Worm (Caenorhabditis elegans) whole organism, young adult: ENCODE measurements around the gene srg-21.

Source experiments
- B0019.2 ChIP-seq: fragments of 200-800 bp; sonication (Bioruptor generic); conservative IDR thresholded peaks from 2 replicates; pipeline ENCODE4 v1.3.6; 2022; ENCODE audit warnings: missing genetic modification reagents, missing genetic modification characterization, missing compliant biosample characterization
- C06A6.2 ChIP-seq: fragments of 200-800 bp; sonication (Bioruptor generic); conservative IDR thresholded peaks from 2 replicates; pipeline ENCODE4 v1.3.6; 2022; ENCODE audit warnings: missing genetic modification characterization, missing compliant biosample characterization
- F23B12.7 ChIP-seq: sonication (generic microtip); optimal IDR thresholded peaks from 2 replicates; lab custom pipeline; 2017; ENCODE audit warnings: missing genetic modification characterization, mild to moderate bottlenecking, missing compliant biosample characterization, antibody characterized with exemption, moderate library complexity; ENCODE audit not compliant: insufficient read depth
- Y56A3A.18 ChIP-seq: fragments of 200-800 bp; sonication (Bioruptor generic); IDR thresholded peaks from 2 replicates; pipeline ENCODE4 v1.3.6; 2022; ENCODE audit warnings: missing genetic modification reagents, missing genetic modification characterization, missing compliant biosample characterization
- Y79H2A.3 ChIP-seq: fragments of 200-800 bp; sonication (Bioruptor generic); conservative IDR thresholded peaks from 2 replicates; pipeline ENCODE4 v1.3.6; 2022; ENCODE audit warnings: missing genetic modification reagents, missing genetic modification characterization, missing compliant biosample characterization
- ZK185.1 ChIP-seq: sonication (generic microtip); optimal IDR thresholded peaks from 2 replicates; lab custom pipeline; 2016; ENCODE audit warnings: mild to moderate bottlenecking, missing genetic modification characterization, missing compliant biosample characterization; ENCODE audit not compliant: poor library complexity, severe bottlenecking
- ama-1 ChIP-seq, 3 experiments: fragments of 150-350 bp in 1 of 3; sonication (generic microtip) in 2 of 3; optimal IDR thresholded peaks; 2 replicates each; lab custom pipeline; 2014 to 2018; ENCODE audit warnings: missing biosample characterization in 2 of 3, missing genetic modification characterization in 2 of 3, missing genetic modification reagents in 2 of 3
- aptf-3 ChIP-seq: fragments of 200-800 bp; sonication (Bioruptor generic); IDR thresholded peaks from 2 replicates; pipeline ENCODE4 v1.3.6; 2022; ENCODE audit warnings: missing genetic modification characterization, missing compliant biosample characterization
- attf-3 ChIP-seq: fragments of 200-800 bp; sonication (Bioruptor generic); conservative IDR thresholded peaks from 2 replicates; pipeline ENCODE4 v1.3.6; 2022; ENCODE audit warnings: missing genetic modification reagents, missing genetic modification characterization, missing compliant biosample characterization
- cebp-1 ChIP-seq, 2 experiments: fragments of 200-800 bp in 1 of 2; sonication (Bioruptor generic) in 1 of 2; sonication (generic microtip) in 1 of 2; IDR thresholded peaks in 1 of 2; optimal IDR thresholded peaks in 1 of 2; 2 replicates each; pipeline versions ENCODE4 v1.3.6 to Lab custom; 2017 to 2022; ENCODE audit warnings: missing compliant biosample characterization in 2 of 2, missing genetic modification characterization in 2 of 2, mild to moderate bottlenecking in 1 of 2, missing genetic modification reagents in 1 of 2, moderate library complexity in 1 of 2
- ceh-58 ChIP-seq: fragments of 200-800 bp; sonication (Bioruptor generic); IDR thresholded peaks from 2 replicates; pipeline ENCODE4 v1.3.6; 2022; ENCODE audit warnings: missing genetic modification characterization, missing compliant biosample characterization
- dox-1 ChIP-seq: fragments of 200-800 bp; sonication (Bioruptor generic); IDR thresholded peaks from 2 replicates; pipeline ENCODE4 v1.3.6; 2022; ENCODE audit warnings: missing genetic modification reagents, missing genetic modification characterization, missing compliant biosample characterization
- efl-1 ChIP-seq: fragments of 150-350 bp; optimal IDR thresholded peaks from 2 replicates; lab custom pipeline; 2014; ENCODE audit warnings: missing biosample characterization, missing genetic modification reagents, missing genetic modification characterization
- egl-18 ChIP-seq: fragments of 200-800 bp; sonication (Bioruptor generic); IDR thresholded peaks from 2 replicates; pipeline ENCODE4 v1.3.6; 2022; ENCODE audit warnings: missing genetic modification reagents, missing genetic modification characterization, missing compliant biosample characterization
- egrh-3 ChIP-seq: fragments of 200-800 bp; sonication (Bioruptor generic); IDR thresholded peaks from 2 replicates; pipeline ENCODE4 v1.3.6; 2022; ENCODE audit warnings: missing genetic modification reagents, missing genetic modification characterization, missing compliant biosample characterization
- hlh-26 ChIP-seq: fragments of 200-800 bp; sonication (Bioruptor generic); conservative IDR thresholded peaks from 2 replicates; pipeline ENCODE4 v1.3.6; 2022; ENCODE audit warnings: missing genetic modification reagents, missing genetic modification characterization, missing compliant biosample characterization
- hmg-20 ChIP-seq: fragments of 200-800 bp; sonication (Bioruptor generic); IDR thresholded peaks from 2 replicates; pipeline ENCODE4 v1.3.6; 2022; ENCODE audit warnings: missing genetic modification reagents, missing genetic modification characterization, missing compliant biosample characterization
- let-607 ChIP-seq, 2 experiments: fragments of 200-800 bp in 1 of 2; sonication (Bioruptor generic) in 1 of 2; sonication (generic microtip) in 1 of 2; optimal IDR thresholded peaks; 2 replicates each; lab custom pipeline; 2016 to 2018; ENCODE audit warnings: mild to moderate bottlenecking in 2 of 2, missing compliant biosample characterization in 2 of 2, missing genetic modification characterization in 2 of 2, moderate library complexity in 2 of 2, missing genotype in 1 of 2
- lin-35 ChIP-seq, 3 experiments: fragments of 150-350 bp in 2 of 3; sonication (generic microtip) in 1 of 3; optimal IDR thresholded peaks; 2 replicates each; lab custom pipeline; 2014 to 2018; ENCODE audit warnings: missing biosample characterization in 3 of 3, missing genetic modification characterization in 3 of 3, missing genetic modification reagents in 3 of 3
- lin-54 ChIP-seq: fragments of 200-800 bp; sonication (Bioruptor generic); optimal IDR thresholded peaks from 2 replicates; lab custom pipeline; 2018; ENCODE audit warnings: mild to moderate bottlenecking, missing genetic modification characterization, missing compliant biosample characterization
- lir-1 ChIP-seq: fragments of 200-800 bp; sonication (Bioruptor generic); conservative IDR thresholded peaks from 2 replicates; pipeline ENCODE4 v1.3.6; 2022; ENCODE audit warnings: missing genetic modification reagents, missing genetic modification characterization, missing compliant biosample characterization
- mcd-1 ChIP-seq: fragments of 200-800 bp; sonication (Bioruptor generic); IDR thresholded peaks from 2 replicates; pipeline ENCODE4 v1.3.6; 2022; ENCODE audit warnings: missing genetic modification reagents, missing genetic modification characterization, missing compliant biosample characterization
- nhr-120 ChIP-seq: fragments of 200-800 bp; sonication (Bioruptor generic); IDR thresholded peaks from 2 replicates; pipeline ENCODE4 v1.3.6; 2022; ENCODE audit warnings: missing genetic modification characterization, missing compliant biosample characterization
- repo-1 ChIP-seq: sonication (generic microtip); optimal IDR thresholded peaks from 2 replicates; lab custom pipeline; 2017; ENCODE audit warnings: mild to moderate bottlenecking, missing genetic modification characterization, missing compliant biosample characterization
- somi-1 ChIP-seq: fragments of 200-800 bp; sonication (Bioruptor generic); optimal IDR thresholded peaks from 2 replicates; lab custom pipeline; 2018; ENCODE audit warnings: mild to moderate bottlenecking, missing genetic modification characterization, missing compliant biosample characterization
- tlf-1 ChIP-seq: fragments of 200-800 bp; sonication (Bioruptor generic); optimal IDR thresholded peaks from 2 replicates; lab custom pipeline; 2018; ENCODE audit warnings: mild to moderate bottlenecking, missing genetic modification characterization, missing compliant biosample characterization
- unc-130 ChIP-seq: sonication (generic microtip); optimal IDR thresholded peaks from 2 replicates; lab custom pipeline; 2016; ENCODE audit warnings: missing genetic modification reagents, missing genetic modification characterization, missing compliant biosample characterization
- zfh-2 ChIP-seq: fragments of 200-800 bp; sonication (Bioruptor generic); conservative IDR thresholded peaks from 2 replicates; pipeline ENCODE4 v1.3.6; 2022; ENCODE audit warnings: missing genetic modification reagents, missing genetic modification characterization, missing compliant biosample characterization
- ztf-18 ChIP-seq: sonication (generic microtip); optimal IDR thresholded peaks from 2 replicates; lab custom pipeline; 2016; ENCODE audit warnings: missing genotype, mild to moderate bottlenecking, missing genetic modification characterization, missing compliant biosample characterization
- ztf-26 ChIP-seq: sonication (generic microtip); optimal IDR thresholded peaks from 2 replicates; lab custom pipeline; 2017; ENCODE audit warnings: missing genetic modification characterization, missing compliant biosample characterization
- ztf-28 ChIP-seq: fragments of 200-800 bp; sonication (Bioruptor generic); IDR thresholded peaks from 2 replicates; pipeline ENCODE4 v1.3.6; 2022; ENCODE audit warnings: missing genetic modification reagents, missing genetic modification characterization, missing compliant biosample characterization

The srg-21 gene

DNA sequence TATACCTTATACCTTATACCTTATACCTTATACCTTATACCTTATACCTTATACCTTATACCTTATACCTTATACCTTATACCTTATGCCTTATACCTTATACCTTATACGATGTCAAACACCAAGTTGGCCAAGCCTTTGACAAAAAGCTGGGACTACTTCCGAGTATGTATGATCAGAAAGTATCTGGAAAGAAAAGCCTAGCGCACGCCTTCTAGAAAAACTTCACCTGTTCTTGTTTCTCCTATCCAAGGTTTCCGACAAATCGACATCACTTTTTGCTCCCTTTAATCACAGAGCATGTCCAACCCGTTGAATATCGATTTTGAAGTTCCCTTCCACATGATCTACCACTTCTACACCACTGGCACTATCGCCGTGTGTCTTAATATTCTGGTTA is 42.8 kb downstream of the srg-21 start, which contains the start of gene sri-28:
Gene sri-28, plus strand, starts transcription at position 301 of the 400 bp plus-strand sequence.
- no peak for TF ChIP-seq tlf-1 (GFP tag; lab: Kevin White, UChicago)
- TF ChIP-seq ZK185.1 (tag; lab: Kevin White, UChicago), result no peak
- TF ChIP-seq lir-1 (GFP tag; lab: Robert Waterston, UW), result no peak
- no peak for TF ChIP-seq ztf-18
- TF ChIP-seq somi-1 (GFP tag; lab: Kevin White, UChicago), result no peak
- TF ChIP-seq ceh-58, result no peak
- no peak for TF ChIP-seq Y79H2A.3 (GFP tag; lab: Robert Waterston, UW)
- TF ChIP-seq egl-18, result no peak
- no peak for TF ChIP-seq repo-1 (tag; lab: Kevin White, UChicago)
- no peak for TF ChIP-seq F23B12.7
- no peak for TF ChIP-seq unc-130 (GFP tag; lab: Kevin White, UChicago)
- TF ChIP-seq C06A6.2 (GFP tag; lab: Robert Waterston, UW), result no peak

DNA sequence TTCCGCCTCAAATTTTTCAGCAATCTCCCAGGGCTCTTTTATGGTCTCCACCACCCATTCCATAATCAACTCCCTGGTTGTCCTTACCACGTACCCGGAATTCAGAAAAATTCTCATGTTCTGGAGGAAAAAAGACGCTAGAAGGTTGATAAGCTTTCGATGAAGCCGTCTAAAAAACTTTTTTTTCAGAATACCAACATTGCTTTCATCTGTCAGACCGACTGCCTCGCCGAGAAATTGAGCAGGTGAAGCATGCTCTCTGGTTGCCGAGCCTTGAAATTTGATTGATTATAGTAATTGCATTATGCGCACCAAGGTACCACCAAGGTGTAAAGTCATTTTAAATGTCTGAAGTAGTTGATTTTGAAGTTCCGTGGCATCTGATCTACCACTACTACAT is 45.3 kb downstream of the srg-21 start, which contains the start of gene sri-30:
Gene sri-30, plus strand, starts transcription at position 301 of the 400 bp plus-strand sequence.
- no peak for TF ChIP-seq efl-1
- TF ChIP-seq cebp-1 (GFP tag; IDR thresholded peaks at IDR 0.05; lab: Robert Waterston, UW), result no peak
- no peak for TF ChIP-seq cebp-1 (tag; optimal IDR thresholded peaks at IDR 0.05; lab: Kevin White, UChicago)
- no peak for TF ChIP-seq hmg-20
- TF ChIP-seq lin-54, result no peak
- no peak for TF ChIP-seq ztf-28 (GFP tag; lab: Robert Waterston, UW)
- TF ChIP-seq egrh-3 (GFP tag; lab: Robert Waterston, UW), result no peak
- no peak for TF ChIP-seq nhr-120 (GFP tag; lab: Robert Waterston, UW)
- no peak for TF ChIP-seq hlh-26 (GFP tag; lab: Robert Waterston, UW)
- TF ChIP-seq dox-1 (GFP tag; lab: Robert Waterston, UW), result no peak
- TF ChIP-seq Y56A3A.18 (GFP tag; lab: Robert Waterston, UW), result no peak
- no peak for TF ChIP-seq B0019.2

DNA sequence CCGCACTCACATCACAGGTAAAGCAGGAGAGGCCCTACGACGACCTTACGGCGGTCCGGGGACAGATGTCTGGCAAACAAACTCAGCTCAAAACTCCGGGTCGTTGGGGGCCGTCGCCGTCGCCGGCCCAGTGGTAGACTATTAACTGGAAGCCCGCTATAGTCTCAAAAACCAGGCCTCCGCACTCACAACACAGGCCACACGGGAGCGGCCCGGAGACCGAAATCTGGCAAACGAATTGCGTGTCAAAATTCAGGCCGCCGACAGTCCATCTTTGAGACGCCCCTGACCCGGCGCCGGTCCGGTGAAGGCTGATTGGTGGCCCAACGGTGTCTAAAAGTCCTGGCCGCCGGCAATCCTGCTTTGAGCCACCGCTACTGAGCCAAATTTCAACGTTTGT is 45.7 kb downstream of the srg-21 start:
- no peak for TF ChIP-seq ama-1 (optimal IDR thresholded peaks at IDR 0.05; lab: Kevin White, UChicago)
- no peak for TF ChIP-seq ama-1 (GFP tag; optimal IDR thresholded peaks at IDR 0.05; lab: Kevin White, UChicago)
- peak; percentile 85 for TF ChIP-seq zfh-2 (GFP tag; lab: Robert Waterston, UW)
- TF ChIP-seq Y79H2A.3 (GFP tag; lab: Robert Waterston, UW), result no peak
- 0 out of 2 replicates have a peak, but pooled peaks have one; percentile 20 for TF ChIP-seq attf-3 (GFP tag; lab: Robert Waterston, UW)
- no peak for TF ChIP-seq mcd-1

DNA sequence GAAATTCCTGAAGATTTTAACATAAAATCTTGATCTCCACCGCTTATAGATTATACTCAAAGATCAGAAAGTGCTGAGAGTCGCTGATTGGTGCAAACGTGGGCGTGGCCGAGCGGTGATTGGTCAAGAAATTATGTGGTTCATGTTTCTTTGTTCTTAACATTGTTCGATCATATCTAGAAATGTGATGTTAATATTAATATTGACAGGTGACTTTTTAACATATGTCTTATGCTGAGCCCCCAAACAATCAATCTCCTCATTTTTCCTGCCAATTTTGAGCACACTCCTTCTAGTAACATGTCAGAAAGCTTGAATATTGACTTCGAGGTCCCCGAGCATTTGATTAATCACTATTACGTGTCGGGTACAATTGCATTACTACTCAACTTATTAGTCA is 47.1 kb downstream of the srg-21 start, which contains the start of gene sri-29:
Gene sri-29, plus strand, starts transcription at position 301 of the 400 bp plus-strand sequence.
- TF ChIP-seq nhr-120 (GFP tag; lab: Robert Waterston, UW) (no peak), ztf-26 (tag; lab: Kevin White, UChicago) (no peak), unc-130 (GFP tag; lab: Kevin White, UChicago) (no peak), lin-35 (GFP tag; optimal IDR thresholded peaks at IDR 0.05; lab: Kevin White, UChicago) (no peak), aptf-3 (no peak), cebp-1 (GFP tag; IDR thresholded peaks at IDR 0.05; lab: Robert Waterston, UW) (no peak), cebp-1 (tag; optimal IDR thresholded peaks at IDR 0.05; lab: Kevin White, UChicago) (no peak), let-607 (tag; optimal IDR thresholded peaks at IDR 0.05; lab: Kevin White, UChicago) (no peak)
